Worm (Caenorhabditis elegans) whole organism, L2 larva: ENCODE results near the gene ZK809.8.

Experiments used
- F13H6.1 ChIP-seq: sonication (generic microtip); optimal IDR thresholded peaks from 2 replicates; lab custom pipeline; 2016; ENCODE audit warnings: missing genetic modification characterization, missing compliant biosample characterization
- R02D3.7 ChIP-seq: fragments of 150-350 bp; optimal IDR thresholded peaks from 2 replicates; lab custom pipeline; 2014; ENCODE audit warnings: missing biosample characterization, missing genetic modification characterization
- aly-2 ChIP-seq: fragments of 150-350 bp; optimal IDR thresholded peaks from 2 replicates; lab custom pipeline; 2014; ENCODE audit warnings: missing biosample characterization, missing genetic modification characterization
- ama-1 ChIP-seq: fragments of 150-350 bp; optimal IDR thresholded peaks from 2 replicates; lab custom pipeline; 2018; ENCODE audit warnings: inconsistent platforms
- blmp-1 ChIP-seq: sonication (generic microtip); optimal IDR thresholded peaks from 2 replicates; lab custom pipeline; 2017; ENCODE audit warnings: missing genetic modification characterization, mild to moderate bottlenecking, missing compliant biosample characterization, antibody characterized with exemption, moderate library complexity; ENCODE audit not compliant: insufficient read depth
- ceh-16 ChIP-seq: fragments of 150-350 bp; optimal IDR thresholded peaks from 2 replicates; lab custom pipeline; 2014; ENCODE audit warnings: missing biosample characterization, missing genetic modification characterization
- ceh-82 ChIP-seq: fragments of 150-350 bp; optimal IDR thresholded peaks from 2 replicates; lab custom pipeline; 2014; ENCODE audit warnings: missing biosample characterization, missing genetic modification characterization
- crh-2 ChIP-seq: sonication (generic microtip); optimal IDR thresholded peaks from 2 replicates; lab custom pipeline; 2017; ENCODE audit warnings: missing biosample characterization, missing genetic modification characterization
- dmd-4 ChIP-seq: sonication (generic microtip); optimal IDR thresholded peaks from 2 replicates; lab custom pipeline; 2017; ENCODE audit warnings: missing biosample characterization, missing genetic modification characterization
- egl-27 ChIP-seq: sonication (generic microtip); optimal IDR thresholded peaks from 3 replicates; lab custom pipeline; 2017; ENCODE audit warnings: missing biosample characterization, missing genetic modification reagents, missing genetic modification characterization
- elt-1 ChIP-seq: fragments of 150-350 bp; optimal IDR thresholded peaks from 2 replicates; lab custom pipeline; 2014; ENCODE audit warnings: missing biosample characterization, missing genetic modification characterization
- elt-3 ChIP-seq: sonication (generic microtip); optimal IDR thresholded peaks from 2 replicates; lab custom pipeline; 2017; ENCODE audit warnings: missing biosample characterization, missing genetic modification characterization
- fos-1 ChIP-seq: fragments of 150-350 bp; optimal IDR thresholded peaks from 2 replicates; lab custom pipeline; 2014; ENCODE audit warnings: missing biosample characterization, missing genetic modification characterization
- gmeb-1 ChIP-seq: fragments of 150-350 bp; optimal IDR thresholded peaks from 2 replicates; lab custom pipeline; 2014; ENCODE audit warnings: missing biosample characterization, missing genetic modification characterization
- lin-11 ChIP-seq: fragments of 150-350 bp; sonication (generic microtip); optimal IDR thresholded peaks from 2 replicates; lab custom pipeline; 2014; ENCODE audit warnings: missing biosample characterization, missing genetic modification characterization, inconsistent platforms, mixed read lengths
- lin-13 ChIP-seq: fragments of 150-350 bp; optimal IDR thresholded peaks from 2 replicates; lab custom pipeline; 2014; ENCODE audit warnings: missing biosample characterization, missing genetic modification reagents, missing genetic modification characterization
- lin-39 ChIP-seq: fragments of 150-350 bp; optimal IDR thresholded peaks from 2 replicates; lab custom pipeline; 2014; ENCODE audit warnings: missing biosample characterization, missing genetic modification reagents, missing genetic modification characterization
- lsy-2 ChIP-seq, 2 experiments: fragments of 150-350 bp in 1 of 2; sonication (generic microtip) in 1 of 2; optimal IDR thresholded peaks; 2 replicates each; lab custom pipeline; 2014 to 2017; ENCODE audit warnings: missing biosample characterization in 2 of 2, missing genetic modification characterization in 2 of 2
- mab-5 ChIP-seq: fragments of 150-350 bp; optimal IDR thresholded peaks from 2 replicates; lab custom pipeline; 2014; ENCODE audit warnings: missing biosample characterization, missing genetic modification characterization
- nhr-10 ChIP-seq: sonication (generic microtip); optimal IDR thresholded peaks from 2 replicates; lab custom pipeline; 2017; ENCODE audit warnings: missing biosample characterization, missing genetic modification characterization
- nhr-11 ChIP-seq: fragments of 150-350 bp; optimal IDR thresholded peaks from 2 replicates; lab custom pipeline; 2014; ENCODE audit warnings: missing biosample characterization, missing genetic modification characterization
- nhr-12 ChIP-seq: fragments of 150-350 bp; optimal IDR thresholded peaks from 2 replicates; lab custom pipeline; 2014; ENCODE audit warnings: missing biosample characterization, missing genetic modification characterization
- nhr-129 ChIP-seq: fragments of 150-350 bp; optimal IDR thresholded peaks from 2 replicates; lab custom pipeline; 2014; ENCODE audit warnings: missing biosample characterization, missing genetic modification characterization
- nhr-21 ChIP-seq: fragments of 150-350 bp; optimal IDR thresholded peaks from 2 replicates; lab custom pipeline; 2014; ENCODE audit warnings: missing biosample characterization, missing genetic modification characterization
- nhr-23 ChIP-seq: fragments of 150-350 bp; optimal IDR thresholded peaks from 2 replicates; lab custom pipeline; 2014; ENCODE audit warnings: missing biosample characterization, missing genetic modification reagents, missing genetic modification characterization
- nhr-237 ChIP-seq: fragments of 150-350 bp; optimal IDR thresholded peaks from 2 replicates; lab custom pipeline; 2014; ENCODE audit warnings: missing biosample characterization, missing genetic modification characterization
- nhr-25 ChIP-seq: fragments of 150-350 bp; sonication (generic microtip); optimal IDR thresholded peaks from 3 replicates; lab custom pipeline; 2014; ENCODE audit warnings: missing biosample characterization, missing genetic modification characterization
- nhr-6 ChIP-seq: fragments of 150-350 bp; optimal IDR thresholded peaks from 2 replicates; lab custom pipeline; 2014; ENCODE audit warnings: missing biosample characterization, missing genetic modification characterization
- nhr-77 ChIP-seq: fragments of 150-350 bp; optimal IDR thresholded peaks from 2 replicates; lab custom pipeline; 2014; ENCODE audit warnings: missing biosample characterization, missing genetic modification characterization
- peb-1 ChIP-seq: fragments of 150-350 bp; optimal IDR thresholded peaks from 2 replicates; lab custom pipeline; 2014; ENCODE audit warnings: missing biosample characterization, missing genetic modification characterization
- sem-4 ChIP-seq: fragments of 150-350 bp; optimal IDR thresholded peaks from 2 replicates; lab custom pipeline; 2014; ENCODE audit warnings: missing biosample characterization, missing genetic modification reagents, missing genetic modification characterization
- skn-1 ChIP-seq: sonication (generic microtip); optimal IDR thresholded peaks from 2 replicates; lab custom pipeline; 2017; ENCODE audit warnings: missing biosample characterization, missing genetic modification characterization
- sma-3 ChIP-seq: sonication (generic microtip); optimal IDR thresholded peaks from 2 replicates; lab custom pipeline; 2016; ENCODE audit warnings: missing genetic modification reagents, missing genetic modification characterization, missing compliant biosample characterization
- sma-9 ChIP-seq, 2 experiments: fragments of 150-350 bp in 1 of 2; sonication (generic microtip) in 1 of 2; optimal IDR thresholded peaks; 2 replicates each; lab custom pipeline; 2014 to 2016; ENCODE audit warnings: missing genetic modification characterization in 2 of 2, mild to moderate bottlenecking in 1 of 2, missing biosample characterization in 1 of 2, missing compliant biosample characterization in 1 of 2, missing genetic modification reagents in 1 of 2, moderate library complexity in 1 of 2
- snpc-4 ChIP-seq: fragments of 150-350 bp; optimal IDR thresholded peaks from 2 replicates; lab custom pipeline; 2014; ENCODE audit warnings: missing biosample characterization, missing genetic modification characterization
- unc-39 ChIP-seq: fragments of 150-350 bp; optimal IDR thresholded peaks from 2 replicates; lab custom pipeline; 2014; ENCODE audit warnings: missing biosample characterization, missing genetic modification characterization
- unc-55 ChIP-seq: fragments of 150-350 bp; sonication (generic microtip); optimal IDR thresholded peaks from 3 replicates; lab custom pipeline; 2014; ENCODE audit warnings: missing biosample characterization, missing genetic modification reagents, missing genetic modification characterization
- unc-62 ChIP-seq: fragments of 150-350 bp; optimal IDR thresholded peaks from 2 replicates; lab custom pipeline; 2014; ENCODE audit warnings: missing biosample characterization, missing genetic modification reagents, missing genetic modification characterization
- zag-1 ChIP-seq: fragments of 150-350 bp; optimal IDR thresholded peaks from 2 replicates; lab custom pipeline; 2014; ENCODE audit warnings: missing biosample characterization, missing genetic modification characterization
- ztf-1 ChIP-seq: fragments of 200-800 bp; sonication (Bioruptor generic); conservative IDR thresholded peaks from 2 replicates; pipeline ENCODE4 v1.3.6; 2022; ENCODE audit warnings: missing genetic modification characterization, missing compliant biosample characterization
- ztf-11 ChIP-seq: sonication (generic microtip); optimal IDR thresholded peaks from 2 replicates; lab custom pipeline; 2017; ENCODE audit warnings: missing biosample characterization, missing genetic modification characterization

The ZK809.8 gene

DNA sequence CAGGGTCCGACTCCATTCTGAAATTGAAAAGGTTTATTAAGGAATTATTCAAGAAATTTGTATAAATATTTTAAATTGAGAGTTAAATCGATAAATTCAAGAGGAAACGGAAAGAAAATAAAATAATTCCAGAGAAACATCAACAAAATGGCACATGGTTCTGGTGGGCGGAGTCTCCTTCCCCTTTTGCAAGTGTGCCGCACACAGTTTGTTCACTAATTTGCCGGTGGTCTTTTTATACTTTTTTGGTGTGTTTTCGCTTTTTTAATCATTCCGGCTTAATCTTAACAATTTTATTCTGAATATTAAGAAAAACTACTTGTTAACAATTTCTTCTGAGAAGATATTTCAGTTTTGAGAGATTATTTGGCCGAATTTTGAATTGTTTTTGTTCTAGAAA is 44.0 kb downstream of the ZK809.8 start, which contains the start of the genes ragc-1 and Y24F12A.1 (continued):
- TF ChIP-seq nhr-237, result no peak
- TF ChIP-seq nhr-21, result no peak
- TF ChIP-seq sem-4 (tag; lab: Kevin White, UChicago), result no peak
- no peak for TF ChIP-seq elt-3 (tag; lab: Kevin White, UChicago)
- no peak for TF ChIP-seq zag-1 (tag; lab: Kevin White, UChicago)
- TF ChIP-seq lin-13, result peak; percentile 27
- peak; percentile 50 for TF ChIP-seq crh-2
- TF ChIP-seq unc-62 (GFP tag; lab: Kevin White, UChicago), result no peak
- TF ChIP-seq fos-1 (tag; lab: Kevin White, UChicago), result peak; percentile 13
- no peak for TF ChIP-seq R02D3.7 (tag; lab: Kevin White, UChicago)
- no peak for TF ChIP-seq dmd-4 (tag; lab: Kevin White, UChicago)
- peak; percentile 31 for TF ChIP-seq blmp-1 (tag; lab: Kevin White, UChicago)
- TF ChIP-seq, all 48 proteins: peak for 15

DNA sequence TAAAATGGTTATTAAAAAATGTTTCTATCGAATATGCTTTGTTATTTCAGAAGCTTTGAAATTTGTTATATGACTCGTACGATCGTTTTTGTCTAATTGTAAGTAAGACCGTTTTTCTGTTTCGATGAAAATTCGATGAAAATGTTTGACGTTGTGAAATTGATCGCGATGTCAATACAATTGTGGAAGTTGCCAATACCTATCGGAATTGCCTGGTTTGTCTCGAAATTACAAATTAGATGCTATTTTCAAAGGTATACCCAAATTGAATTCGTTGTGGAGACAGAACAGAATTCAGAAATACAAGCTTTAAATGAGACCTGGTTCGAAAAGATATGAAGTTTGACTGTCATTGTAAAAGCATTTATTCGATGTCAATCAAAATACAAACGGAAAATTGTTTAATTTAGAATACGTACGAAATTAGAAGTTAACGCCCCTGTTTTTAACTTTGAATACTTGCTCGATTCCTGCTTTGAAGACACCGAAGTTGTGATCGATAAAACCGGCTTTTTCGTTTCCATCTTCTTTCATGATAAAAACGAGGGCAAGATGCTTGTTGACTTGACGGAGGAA is 45.5 kb downstream of the ZK809.8 start:
- TF ChIP-seq lin-13 (no peak), unc-39 (tag; lab: Kevin White, UChicago) (no peak), gmeb-1 (no peak), zag-1 (tag; lab: Kevin White, UChicago) (no peak), snpc-4 (tag; lab: Kevin White, UChicago) (no peak), fos-1 (tag; lab: Kevin White, UChicago) (no peak), unc-62 (GFP tag; lab: Kevin White, UChicago) (no peak), nhr-237 (no peak), nhr-12 (tag; lab: Kevin White, UChicago) (no peak)

DNA sequence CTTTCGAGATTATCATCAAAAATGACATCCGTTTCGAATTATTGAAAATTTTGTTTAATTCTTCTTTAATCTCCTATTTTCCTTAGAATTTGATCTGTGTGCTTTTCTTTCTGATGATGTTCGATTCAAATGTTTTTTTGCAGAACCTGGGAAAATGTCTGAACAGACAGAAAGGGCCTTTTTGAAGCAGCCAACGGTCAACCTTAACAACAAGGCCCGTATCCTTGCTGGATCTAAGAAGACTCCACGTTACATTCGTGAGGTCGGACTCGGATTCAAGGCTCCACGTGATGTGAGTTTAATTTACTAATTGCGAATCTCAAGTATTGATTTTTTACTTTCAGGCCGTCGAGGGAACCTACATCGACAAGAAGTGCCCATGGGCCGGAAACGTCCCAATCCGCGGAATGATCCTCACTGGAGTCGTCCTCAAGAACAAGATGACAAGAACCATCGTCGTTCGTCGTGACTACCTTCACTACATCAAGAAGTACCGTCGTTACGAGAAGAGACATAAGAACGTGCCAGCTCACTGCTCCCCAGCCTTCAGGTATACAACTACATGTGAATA is 46.3 kb downstream of the ZK809.8 start, which contains the start of gene rps-11:
Gene rps-11 (plus strand): TSS at position 144 of the 571 bp plus-strand sequence.
- TF ChIP-seq sma-3 (GFP tag; lab: Kevin White, UChicago), result no peak
- TF ChIP-seq ceh-16 (tag; lab: Kevin White, UChicago), result no peak
- TF ChIP-seq egl-27, result no peak
- no peak for TF ChIP-seq lin-11 (tag; lab: Kevin White, UChicago)
- no peak for TF ChIP-seq nhr-25 (tag; lab: Kevin White, UChicago)
- TF ChIP-seq nhr-23 (tag; lab: Kevin White, UChicago), result no peak
- TF ChIP-seq unc-55 (GFP tag; lab: Kevin White, UChicago), result no peak
- no peak for TF ChIP-seq ama-1 (lab: Kevin White, UChicago)
- TF ChIP-seq ceh-82 (tag; lab: Kevin White, UChicago), result no peak
- TF ChIP-seq skn-1 (tag; lab: Kevin White, UChicago), result no peak
- no peak for TF ChIP-seq nhr-11 (tag; lab: Kevin White, UChicago)
- no peak for TF ChIP-seq snpc-4 (tag; lab: Kevin White, UChicago)
- no peak for TF ChIP-seq nhr-10
- no peak for TF ChIP-seq R02D3.7 (tag; lab: Kevin White, UChicago)
- TF ChIP-seq peb-1 (tag; lab: Kevin White, UChicago), result no peak
- TF ChIP-seq unc-62 (GFP tag; lab: Kevin White, UChicago), result no peak
- TF ChIP-seq ztf-11 (tag; lab: Kevin White, UChicago), result no peak
- TF ChIP-seq, all 48 proteins: peak for 0

DNA sequence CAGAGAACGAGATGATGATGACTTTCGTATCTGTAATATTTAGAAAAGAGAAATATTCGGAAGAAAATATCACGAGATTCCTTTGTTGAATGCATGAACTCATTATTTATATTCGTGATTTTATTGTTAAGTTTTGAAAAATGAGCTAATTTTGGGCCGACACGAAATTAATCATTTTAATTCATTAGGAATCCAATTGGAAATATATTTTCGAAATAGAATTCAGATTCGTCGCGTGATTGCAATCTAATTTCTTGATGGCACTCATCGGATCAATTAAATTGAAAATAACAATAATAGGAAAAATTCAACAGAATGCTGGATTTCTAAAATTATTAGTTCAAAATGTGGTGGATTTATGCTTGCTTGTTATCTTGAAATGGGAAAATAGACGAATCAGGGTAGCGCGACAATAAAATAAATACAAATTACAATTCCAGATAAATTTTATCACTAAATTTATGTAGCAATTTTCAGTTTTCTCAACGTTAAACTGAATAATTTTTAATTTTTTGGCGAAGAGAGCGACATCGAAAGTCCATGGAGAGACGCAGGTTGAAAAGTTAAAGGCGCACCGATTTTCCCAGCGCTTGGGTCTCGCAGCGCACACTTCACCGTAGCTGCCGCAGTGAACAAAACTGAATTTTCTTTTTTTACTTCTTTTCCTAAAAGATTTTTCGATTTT is 47.0 kb downstream of the ZK809.8 start:
- TF ChIP-seq nhr-6 (tag; lab: Kevin White, UChicago), result no peak
- TF ChIP-seq snpc-4 (tag; lab: Kevin White, UChicago), result no peak
- peak; percentile 63 for TF ChIP-seq nhr-129
- peak; percentile 57 to 94 for TF ChIP-seq lsy-2 (tag; optimal IDR thresholded peaks at IDR 0.05; lab: Kevin White, UChicago)
- peak; percentile 40 for TF ChIP-seq F13H6.1 (tag; lab: Kevin White, UChicago)
- peak; percentile 26 for TF ChIP-seq blmp-1 (tag; lab: Kevin White, UChicago)
- no peak for TF ChIP-seq elt-1 (tag; lab: Kevin White, UChicago)
- TF ChIP-seq unc-62 (GFP tag; lab: Kevin White, UChicago), result no peak
- TF ChIP-seq unc-55 (GFP tag; lab: Kevin White, UChicago), result peak; percentile 92
- TF ChIP-seq dmd-4 (tag; lab: Kevin White, UChicago), result no peak
- TF ChIP-seq nhr-21, result peak; percentile 4
- peak; percentile 50 for TF ChIP-seq nhr-25 (tag; lab: Kevin White, UChicago)
- TF ChIP-seq aly-2 (tag; lab: Kevin White, UChicago), result no peak
- no peak for TF ChIP-seq zag-1 (tag; lab: Kevin White, UChicago)
- TF ChIP-seq ztf-1, result no peak
- TF ChIP-seq nhr-77 (tag; lab: Kevin White, UChicago), result no peak
- peak; percentile 49 for TF ChIP-seq skn-1 (tag; lab: Kevin White, UChicago)
- no peak for TF ChIP-seq nhr-10
- TF ChIP-seq ztf-11 (tag; lab: Kevin White, UChicago), result no peak
- TF ChIP-seq fos-1 (tag; lab: Kevin White, UChicago), result peak; percentile 23
- peak; percentile 51 for TF ChIP-seq sma-9 (GFP tag; optimal IDR thresholded peaks at IDR 0.05; lab: Kevin White, UChicago)
- TF ChIP-seq sma-9 (tag; optimal IDR thresholded peaks at IDR 0.05; lab: Kevin White, UChicago), result no peak
- TF ChIP-seq nhr-237, result no peak
- TF ChIP-seq ceh-82 (tag; lab: Kevin White, UChicago), result no peak
- no peak for TF ChIP-seq peb-1 (tag; lab: Kevin White, UChicago)
- TF ChIP-seq gmeb-1, result peak; percentile 75
- TF ChIP-seq lin-13, result peak; percentile 65
- TF ChIP-seq mab-5 (tag; lab: Kevin White, UChicago), result no peak
- no peak for TF ChIP-seq nhr-11 (tag; lab: Kevin White, UChicago)
- TF ChIP-seq R02D3.7 (tag; lab: Kevin White, UChicago), result no peak
- no peak for TF ChIP-seq nhr-12 (tag; lab: Kevin White, UChicago)
- no peak for TF ChIP-seq lin-39 (tag; lab: Kevin White, UChicago)
